Worm (Caenorhabditis elegans) whole organism, young adult: ENCODE data around the gene ZK662.2.
"Not testable (repeated sequence)": the region's sequence is repeated elsewhere in the genome, so short reads cannot be mapped to it uniquely, and the experiment has no call there.

Experiments used
- B0336.3 ChIP-seq: fragments of 200-800 bp; sonication (Bioruptor generic); IDR thresholded peaks from 2 replicates; pipeline ENCODE4 v1.3.6; 2022; ENCODE audit warnings: missing genetic modification characterization, missing compliant biosample characterization
- lsl-1 ChIP-seq: fragments of 200-800 bp; sonication (Bioruptor generic); optimal IDR thresholded peaks from 2 replicates; lab custom pipeline; 2018; ENCODE audit warnings: mild to moderate bottlenecking, missing genetic modification characterization, moderate library complexity, missing compliant biosample characterization
- nfya-1 ChIP-seq: sonication (generic microtip); optimal IDR thresholded peaks from 2 replicates; lab custom pipeline; 2017; ENCODE audit warnings: antibody characterized with exemption, missing compliant biosample characterization, missing genetic modification characterization, borderline replicate concordance; ENCODE audit not compliant: insufficient read depth

ce11 chrX:15738432-15739003 lies 42.0 kb downstream of the ZK662.2 start:
- TF ChIP-seq nfya-1; lsl-1 (GFP tag; lab: Kevin White, UChicago); B0336.3 (GFP tag; lab: Robert Waterston, UW): not testable (repeated sequence)
